Worm (Caenorhabditis elegans) whole organism, L2 larva: Measurements from ENCODE around the gene T25B6.3.

Experiments
- Y55F3AM.14 ChIP-seq: fragments of 200-800 bp; sonication (Bioruptor generic); optimal IDR thresholded peaks from 2 replicates; lab custom pipeline; 2018; ENCODE audit warnings: mild to moderate bottlenecking, missing genetic modification characterization, missing compliant biosample characterization
- ama-1 ChIP-seq: fragments of 150-350 bp; optimal IDR thresholded peaks from 2 replicates; lab custom pipeline; 2018; ENCODE audit warnings: inconsistent platforms
- lin-13 ChIP-seq: fragments of 150-350 bp; optimal IDR thresholded peaks from 2 replicates; lab custom pipeline; 2014; ENCODE audit warnings: missing biosample characterization, missing genetic modification reagents, missing genetic modification characterization
- mbf-1 ChIP-seq: sonication (generic microtip); optimal IDR thresholded peaks from 2 replicates; lab custom pipeline; 2017; ENCODE audit warnings: missing biosample characterization, missing genetic modification characterization
- nhr-77 ChIP-seq: fragments of 150-350 bp; optimal IDR thresholded peaks from 2 replicates; lab custom pipeline; 2014; ENCODE audit warnings: missing biosample characterization, missing genetic modification characterization
- skn-1 ChIP-seq: sonication (generic microtip); optimal IDR thresholded peaks from 2 replicates; lab custom pipeline; 2017; ENCODE audit warnings: missing biosample characterization, missing genetic modification characterization
- snpc-4 ChIP-seq: fragments of 150-350 bp; optimal IDR thresholded peaks from 2 replicates; lab custom pipeline; 2014; ENCODE audit warnings: missing biosample characterization, missing genetic modification characterization

- no peak for TF ChIP-seq Y55F3AM.14 (GFP tag; lab: Kevin White, UChicago)
- no peak for TF ChIP-seq skn-1 (tag; lab: Kevin White, UChicago)
- TF ChIP-seq ama-1, result no peak
- TF ChIP-seq snpc-4 (tag; lab: Kevin White, UChicago), result no peak
- no peak for TF ChIP-seq nhr-77 (tag; lab: Kevin White, UChicago)
- no peak for TF ChIP-seq mbf-1
- no peak for TF ChIP-seq lin-13 (GFP tag; lab: Kevin White, UChicago)
Measured at ce11 chrX:9014451-9014850, 13.0 kb upstream of the T25B6.3 start.
